Worm (Caenorhabditis elegans): ENCODE measurements around the gene grd-13.

ce11 chrIV:3400941-3401340, 37.2 kb upstream of the grd-13 start:
- TF ChIP-seq unc-86 (tag; optimal IDR thresholded peaks at IDR 0.05): no peak
- TF ChIP-seq ets-5 (GFP tag; IDR thresholded peaks at IDR 0.05): no peak
- no peak for TF ChIP-seq tbx-2 (tag; optimal IDR thresholded peaks at IDR 0.05)
- TF ChIP-seq dsc-1 (tag; optimal IDR thresholded peaks at IDR 0.05): no peak
- no peak for TF ChIP-seq unc-62 (GFP tag; optimal IDR thresholded peaks at IDR 0.05)
- no peak for TF ChIP-seq ztf-11 (tag; optimal IDR thresholded peaks at IDR 0.05)
- TF ChIP-seq ztf-4 (tag; optimal IDR thresholded peaks at IDR 0.05): no peak
- no peak for TF ChIP-seq fkh-10 (GFP tag; optimal IDR thresholded peaks at IDR 0.05)
- no peak for TF ChIP-seq lin-13 (GFP tag; optimal IDR thresholded peaks at IDR 0.05)
- no peak for TF ChIP-seq ces-1 (GFP tag; optimal IDR thresholded peaks at IDR 0.05)
- no peak for TF ChIP-seq fos-1 (tag; optimal IDR thresholded peaks at IDR 0.05)

Measured in whole organism, L1 larva.